Worm (Caenorhabditis elegans): ENCODE data around the gene hdl-2.

DNA sequence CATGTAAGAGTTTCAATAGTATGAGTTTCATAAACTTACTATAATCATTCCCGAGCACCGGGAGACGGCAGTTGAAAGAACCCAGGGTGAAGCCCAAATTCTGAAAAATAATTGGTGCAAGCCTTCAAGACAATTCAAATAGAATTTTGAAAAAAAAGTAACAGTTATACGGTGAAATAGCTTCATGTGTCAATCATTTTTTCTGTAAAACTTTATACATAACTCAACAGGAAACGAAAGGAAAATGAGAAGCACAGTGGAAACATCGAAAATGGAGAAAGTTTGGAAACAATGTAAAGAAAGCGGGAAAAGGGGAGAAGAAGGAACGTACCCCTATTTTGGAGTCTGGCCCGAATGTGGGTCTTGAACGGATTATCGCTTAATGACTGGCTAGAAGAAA is 989 bp upstream of the hdl-2 start, which contains the start of gene C09G9.3:
- TF ChIP-seq aly-2 (tag; optimal IDR thresholded peaks at IDR 0.05) (no peak), unc-62 (GFP tag; optimal IDR thresholded peaks at IDR 0.05) (no peak), ceh-28 (tag; optimal IDR thresholded peaks at IDR 0.05) (no peak), ZK546.5 (tag; optimal IDR thresholded peaks at IDR 0.05) (no peak), nhr-77 (tag; optimal IDR thresholded peaks at IDR 0.05) (no peak), ztf-4 (tag; optimal IDR thresholded peaks at IDR 0.05) (no peak), nhr-28 (tag; optimal IDR thresholded peaks at IDR 0.05) (no peak), ztf-11 (tag; optimal IDR thresholded peaks at IDR 0.05) (no peak)
